Worm (Caenorhabditis elegans): ENCODE data around the gene C01G10.17.

- TF ChIP-seq cog-1 (tag; optimal IDR thresholded peaks at IDR 0.05) (no peak), med-1 (GFP tag; optimal IDR thresholded peaks at IDR 0.05; ENCODE audit: insufficient read depth) (no peak)
Measured at ce11 chrV:15078560-15078959, 12.0 kb upstream of the C01G10.17 start.
